Worm (Caenorhabditis elegans) whole organism, late embryonic: ENCODE results near the gene F49F1.12.

Experiments
- F13H6.1 ChIP-seq: sonication (generic microtip); optimal IDR thresholded peaks from 2 replicates; lab custom pipeline; 2016; ENCODE audit warnings: missing genetic modification characterization, missing compliant biosample characterization
- ceh-18 ChIP-seq: sonication (generic microtip); optimal IDR thresholded peaks from 2 replicates; lab custom pipeline; 2016; ENCODE audit warnings: missing genetic modification characterization, missing compliant biosample characterization
- ref-2 ChIP-seq: sonication (generic microtip); optimal IDR thresholded peaks from 2 replicates; lab custom pipeline; 2016; ENCODE audit warnings: missing genetic modification characterization, missing compliant biosample characterization

ce11 chrIV:4154641-4155040 is 11.8 kb upstream of the F49F1.12 start, which contains the start of gene K08D10.14:
- TF ChIP-seq F13H6.1, result no peak
- TF ChIP-seq ceh-18 (tag; lab: Kevin White, UChicago), result no peak
- no peak for TF ChIP-seq ref-2 (tag; lab: Kevin White, UChicago)
